Worm (Caenorhabditis elegans) whole organism, mixed stage, embryonic: ENCODE data around the gene F10G7.5.
A peak's percentile ranks its signal among the peaks of the same experiment; 100 is the strongest.

ENCODE experiments used
- M03D4.4 ChIP-seq: sonication (generic microtip); optimal IDR thresholded peaks from 2 replicates; lab custom pipeline; 2017; ENCODE audit warnings: mild to moderate bottlenecking, missing genetic modification characterization, missing compliant biosample characterization
- bed-3 ChIP-seq: fragments of 200-800 bp; sonication (Bioruptor generic); optimal IDR thresholded peaks from 3 replicates; lab custom pipeline; 2018; ENCODE audit warnings: mild to moderate bottlenecking, missing genetic modification characterization, moderate library complexity, missing compliant biosample characterization
- blmp-1 ChIP-seq: fragments of 150-350 bp; optimal IDR thresholded peaks from 2 replicates; lab custom pipeline; 2014; ENCODE audit warnings: missing biosample characterization, missing genetic modification characterization
- ceh-39 ChIP-seq: fragments of 150-350 bp; optimal IDR thresholded peaks from 2 replicates; lab custom pipeline; 2014; ENCODE audit warnings: missing biosample characterization, missing genetic modification characterization
- ceh-43 ChIP-seq: fragments of 200-800 bp; sonication (Bioruptor generic); optimal IDR thresholded peaks from 2 replicates; lab custom pipeline; 2018; ENCODE audit warnings: mild to moderate bottlenecking, missing genetic modification characterization, moderate library complexity, missing compliant biosample characterization
- ceh-83 ChIP-seq: fragments of 200-800 bp; sonication (Bioruptor generic); optimal IDR thresholded peaks from 2 replicates; lab custom pipeline; 2018; ENCODE audit warnings: mild to moderate bottlenecking, missing genetic modification characterization, missing compliant biosample characterization
- ces-1 ChIP-seq: fragments of 150-350 bp; optimal IDR thresholded peaks from 2 replicates; lab custom pipeline; 2014; ENCODE audit warnings: missing biosample characterization, missing genetic modification reagents, missing genetic modification characterization
- cnd-1 ChIP-seq: fragments of 200-800 bp; sonication (Bioruptor generic); optimal IDR thresholded peaks from 2 replicates; lab custom pipeline; 2018; ENCODE audit warnings: mild to moderate bottlenecking, missing genetic modification characterization, missing compliant biosample characterization
- drap-1 ChIP-seq: fragments of 200-800 bp; sonication (Bioruptor generic); optimal IDR thresholded peaks from 3 replicates; lab custom pipeline; 2018; ENCODE audit warnings: mild to moderate bottlenecking, missing genetic modification characterization, missing compliant biosample characterization
- elt-1 ChIP-seq: sonication (generic microtip); optimal IDR thresholded peaks from 2 replicates; lab custom pipeline; 2017; ENCODE audit warnings: missing genetic modification characterization, mild to moderate bottlenecking, missing compliant biosample characterization, antibody characterized with exemption, moderate library complexity, borderline replicate concordance; ENCODE audit not compliant: insufficient read depth
- elt-3 ChIP-seq: fragments of 150-350 bp; optimal IDR thresholded peaks from 2 replicates; lab custom pipeline; 2014; ENCODE audit warnings: missing biosample characterization, missing genetic modification characterization
- flh-1 ChIP-seq: fragments of 200-800 bp; sonication (Bioruptor generic); optimal IDR thresholded peaks from 2 replicates; lab custom pipeline; 2018; ENCODE audit warnings: mild to moderate bottlenecking, missing genetic modification characterization, moderate library complexity, missing compliant biosample characterization
- ham-2 ChIP-seq: fragments of 200-800 bp; sonication (Bioruptor generic); optimal IDR thresholded peaks from 2 replicates; lab custom pipeline; 2018; ENCODE audit warnings: mild to moderate bottlenecking, missing genetic modification characterization, missing compliant biosample characterization
- hlh-1 ChIP-seq: fragments of 150-350 bp; optimal IDR thresholded peaks from 2 replicates; lab custom pipeline; 2014; ENCODE audit warnings: missing biosample characterization, missing genetic modification reagents, missing genetic modification characterization
- lin-13 ChIP-seq: fragments of 150-350 bp; optimal IDR thresholded peaks from 2 replicates; lab custom pipeline; 2014; ENCODE audit warnings: missing biosample characterization, missing genetic modification characterization
- lin-32 ChIP-seq: fragments of 200-800 bp; sonication (Bioruptor generic); optimal IDR thresholded peaks from 2 replicates; lab custom pipeline; 2018; ENCODE audit warnings: mild to moderate bottlenecking, missing genetic modification characterization, missing compliant biosample characterization
- lsy-2 ChIP-seq: fragments of 150-350 bp; optimal IDR thresholded peaks from 2 replicates; lab custom pipeline; 2014; ENCODE audit warnings: missing biosample characterization, missing genetic modification characterization
- mab-5 ChIP-seq: fragments of 150-350 bp; optimal IDR thresholded peaks from 2 replicates; lab custom pipeline; 2014; ENCODE audit warnings: missing biosample characterization, missing genetic modification characterization
- mep-1 ChIP-seq: fragments of 150-350 bp; optimal IDR thresholded peaks from 2 replicates; lab custom pipeline; 2017; ENCODE audit warnings: missing biosample characterization, missing genetic modification reagents, missing genetic modification characterization, inconsistent platforms
- mls-2 ChIP-seq: sonication (generic microtip); optimal IDR thresholded peaks from 2 replicates; lab custom pipeline; 2016; ENCODE audit warnings: mild to moderate bottlenecking, missing genetic modification characterization, moderate library complexity, missing compliant biosample characterization
- nhr-12 ChIP-seq: fragments of 150-350 bp; optimal IDR thresholded peaks from 2 replicates; lab custom pipeline; 2014; ENCODE audit warnings: missing biosample characterization, missing genetic modification characterization
- nhr-2 ChIP-seq: fragments of 150-350 bp; optimal IDR thresholded peaks from 2 replicates; lab custom pipeline; 2014; ENCODE audit warnings: missing biosample characterization, missing genetic modification characterization
- nhr-237 ChIP-seq: fragments of 150-350 bp; optimal IDR thresholded peaks from 2 replicates; lab custom pipeline; 2014; ENCODE audit warnings: missing biosample characterization, missing genetic modification characterization
- nhr-28 ChIP-seq: fragments of 150-350 bp; optimal IDR thresholded peaks from 2 replicates; lab custom pipeline; 2014; ENCODE audit warnings: missing biosample characterization, missing genetic modification characterization
- nhr-76 ChIP-seq: sonication (generic microtip); optimal IDR thresholded peaks from 2 replicates; lab custom pipeline; 2017; ENCODE audit warnings: missing biosample characterization, missing genetic modification characterization
- pha-4 ChIP-seq: fragments of 150-350 bp; optimal IDR thresholded peaks from 2 replicates; lab custom pipeline; 2018; ENCODE audit warnings: missing biosample characterization, missing genetic modification reagents, missing genetic modification characterization
- sem-2 ChIP-seq: fragments of 200-800 bp; sonication (Bioruptor generic); optimal IDR thresholded peaks from 2 replicates; lab custom pipeline; 2018; ENCODE audit warnings: mild to moderate bottlenecking, missing genetic modification characterization, missing compliant biosample characterization
- snpc-4 ChIP-seq: fragments of 150-350 bp; optimal IDR thresholded peaks from 2 replicates; lab custom pipeline; 2014; ENCODE audit warnings: missing biosample characterization, missing genetic modification characterization
- sptf-1 ChIP-seq: sonication (generic microtip); optimal IDR thresholded peaks from 2 replicates; lab custom pipeline; 2017; ENCODE audit warnings: mild to moderate bottlenecking, missing genetic modification characterization, moderate library complexity, missing compliant biosample characterization
- tbx-8 ChIP-seq: fragments of 200-800 bp; sonication (Bioruptor generic); optimal IDR thresholded peaks from 2 replicates; lab custom pipeline; 2018; ENCODE audit warnings: mild to moderate bottlenecking, missing genetic modification characterization, moderate library complexity, missing compliant biosample characterization
- unc-120 ChIP-seq: sonication (generic microtip); optimal IDR thresholded peaks from 2 replicates; lab custom pipeline; 2017; ENCODE audit warnings: missing genetic modification characterization, missing compliant biosample characterization; ENCODE audit not compliant: poor library complexity, severe bottlenecking
- unc-39 ChIP-seq: fragments of 150-350 bp; optimal IDR thresholded peaks from 2 replicates; lab custom pipeline; 2014; ENCODE audit warnings: missing biosample characterization, missing genetic modification characterization
- unc-62 ChIP-seq: fragments of 150-350 bp; optimal IDR thresholded peaks from 2 replicates; lab custom pipeline; 2014; ENCODE audit warnings: missing biosample characterization, missing genetic modification reagents, missing genetic modification characterization
- zip-8 ChIP-seq: fragments of 150-350 bp; optimal IDR thresholded peaks from 2 replicates; lab custom pipeline; 2014; ENCODE audit warnings: missing biosample characterization, missing genetic modification characterization
- ztf-11 ChIP-seq: fragments of 150-350 bp; optimal IDR thresholded peaks from 2 replicates; lab custom pipeline; 2014; ENCODE audit warnings: missing biosample characterization, missing genetic modification characterization

Gene F10G7.5

ce11 chrII:4733848-4734247 lies 40.6 kb downstream of the F10G7.5 start, which contains the start of gene F41C3.11:
Gene F41C3.11, minus strand, starts transcription at chrII:4733948.
- TF ChIP-seq lsy-2 (tag; lab: Kevin White, UChicago) (no peak), nhr-237 (no peak), unc-62 (GFP tag; lab: Kevin White, UChicago) (no peak), ceh-39 (no peak), lin-32 (GFP tag; lab: Kevin White, UChicago) (no peak), drap-1 (GFP tag; lab: Kevin White, UChicago) (no peak), nhr-76 (tag; lab: Kevin White, UChicago) (no peak), snpc-4 (no peak)

- TF ChIP-seq pha-4 (no peak), snpc-4 (no peak), sem-2 (GFP tag; lab: Kevin White, UChicago) (no peak), blmp-1 (peak; percentile 84), nhr-2 (tag; lab: Kevin White, UChicago) (no peak), hlh-1 (no peak)
Observed at ce11 chrII:4734477-4734876, 41.3 kb downstream of the F10G7.5 start.

- TF ChIP-seq mab-5 (tag; lab: Kevin White, UChicago): peak; percentile 12
- no peak for TF ChIP-seq tbx-8 (GFP tag; lab: Kevin White, UChicago)
- TF ChIP-seq hlh-1: no peak
- no peak for TF ChIP-seq ceh-43 (GFP tag; lab: Kevin White, UChicago)
- TF ChIP-seq bed-3 (GFP tag; lab: Kevin White, UChicago): no peak
- TF ChIP-seq elt-3 (tag; lab: Kevin White, UChicago): no peak
- peak; percentile 2 for TF ChIP-seq unc-62 (GFP tag; lab: Kevin White, UChicago)
- TF ChIP-seq mls-2 (tag; lab: Kevin White, UChicago): no peak
Observed at ce11 chrII:4736585-4736984, 43.4 kb downstream of the F10G7.5 start.

ce11 chrII:4737348-4737747 lies 44.1 kb downstream of the F10G7.5 start, which contains the start of gene ctsa-1.1:
Gene ctsa-1.1, plus strand, starts transcription at chrII:4737648.
- TF ChIP-seq sptf-1 (tag; lab: Kevin White, UChicago): no peak
- no peak for TF ChIP-seq ceh-43 (GFP tag; lab: Kevin White, UChicago)
- TF ChIP-seq mls-2 (tag; lab: Kevin White, UChicago): no peak
- no peak for TF ChIP-seq elt-1 (tag; lab: Kevin White, UChicago)
- TF ChIP-seq blmp-1: no peak
- TF ChIP-seq, all 35 proteins: peak for 0

ce11 chrII:4739984-4740462 lies 46.8 kb downstream of the F10G7.5 start, which contains the start of gene eas-1:
Gene eas-1, plus strand, starts transcription at chrII:4740412.
- peak; percentile 25 for TF ChIP-seq lin-32 (GFP tag; lab: Kevin White, UChicago)
- TF ChIP-seq ham-2: no peak
- no peak for TF ChIP-seq elt-1 (tag; lab: Kevin White, UChicago)
- TF ChIP-seq ceh-39: no peak
- peak; percentile 18 for TF ChIP-seq drap-1 (GFP tag; lab: Kevin White, UChicago)
- peak; percentile 45 for TF ChIP-seq nhr-237
- TF ChIP-seq pha-4: peak; percentile 46
- TF ChIP-seq unc-62 (GFP tag; lab: Kevin White, UChicago): no peak
- no peak for TF ChIP-seq zip-8
- no peak for TF ChIP-seq unc-39 (tag; lab: Kevin White, UChicago)
- no peak for TF ChIP-seq flh-1 (GFP tag; lab: Kevin White, UChicago)
- TF ChIP-seq mep-1 (tag; lab: Kevin White, UChicago): peak; percentile 68
- TF ChIP-seq mab-5 (tag; lab: Kevin White, UChicago): no peak
- TF ChIP-seq ceh-43 (GFP tag; lab: Kevin White, UChicago): no peak
- no peak for TF ChIP-seq nhr-28 (tag; lab: Kevin White, UChicago)
- TF ChIP-seq lsy-2 (tag; lab: Kevin White, UChicago): peak; percentile 64
- TF ChIP-seq cnd-1 (tag; lab: Kevin White, UChicago): no peak
- TF ChIP-seq ztf-11 (tag; lab: Kevin White, UChicago): no peak
- TF ChIP-seq lin-13 (tag; lab: Kevin White, UChicago): peak; percentile 38
- TF ChIP-seq bed-3 (GFP tag; lab: Kevin White, UChicago): no peak
- TF ChIP-seq sptf-1 (tag; lab: Kevin White, UChicago): peak; percentile 43
- no peak for TF ChIP-seq M03D4.4
- TF ChIP-seq blmp-1: no peak
- no peak for TF ChIP-seq tbx-8 (GFP tag; lab: Kevin White, UChicago)
- TF ChIP-seq ces-1 (GFP tag; lab: Kevin White, UChicago): peak; percentile 12
- TF ChIP-seq sem-2 (GFP tag; lab: Kevin White, UChicago): no peak
- peak; percentile 31 for TF ChIP-seq mls-2 (tag; lab: Kevin White, UChicago)
- TF ChIP-seq nhr-76 (tag; lab: Kevin White, UChicago): no peak
- no peak for TF ChIP-seq unc-120
- no peak for TF ChIP-seq ceh-83 (GFP tag; lab: Kevin White, UChicago)
- no peak for TF ChIP-seq nhr-12 (tag; lab: Kevin White, UChicago)
- TF ChIP-seq hlh-1: no peak
- no peak for TF ChIP-seq nhr-2 (tag; lab: Kevin White, UChicago)
- no peak for TF ChIP-seq snpc-4
- no peak for TF ChIP-seq elt-3 (tag; lab: Kevin White, UChicago)
